Worm (Caenorhabditis elegans) whole organism, L4 larva: ENCODE measurements around the gene ZK899.1.
A peak's percentile ranks its signal among the peaks of the same experiment; 100 is the strongest.

Source experiments
- F26F4.8 ChIP-seq: fragments of 200-800 bp; sonication (Bioruptor generic); conservative IDR thresholded peaks from 2 replicates; pipeline ENCODE4 v1.3.6; 2022; ENCODE audit warnings: missing genetic modification characterization, missing compliant biosample characterization
- F37D6.2 ChIP-seq: sonication (generic microtip); optimal IDR thresholded peaks from 2 replicates; lab custom pipeline; 2016; ENCODE audit warnings: mild to moderate bottlenecking, missing genetic modification characterization, missing compliant biosample characterization
- F44E2.7 ChIP-seq: fragments of 200-800 bp; sonication (Bioruptor generic); IDR thresholded peaks from 2 replicates; pipeline ENCODE4 v2.1.2; 2022; ENCODE audit warnings: missing genetic modification characterization, missing compliant biosample characterization
- F49E8.2 ChIP-seq: sonication (generic microtip); optimal IDR thresholded peaks from 2 replicates; lab custom pipeline; 2016; ENCODE audit warnings: missing compliant biosample characterization, mild to moderate bottlenecking, missing genetic modification characterization, borderline replicate concordance
- R02D3.7 ChIP-seq: fragments of 150-350 bp; sonication (generic microtip); optimal IDR thresholded peaks from 3 replicates; lab custom pipeline; 2014; ENCODE audit warnings: missing biosample characterization, missing genetic modification characterization
- Y105C5A.15 ChIP-seq: fragments of 200-800 bp; sonication (Bioruptor generic); IDR thresholded peaks from 2 replicates; pipeline ENCODE4 v1.3.6; 2022; ENCODE audit warnings: missing genetic modification characterization, missing compliant biosample characterization
- Y48G9A.11 ChIP-seq: fragments of 200-800 bp; sonication (Bioruptor generic); IDR thresholded peaks from 2 replicates; pipeline ENCODE4 v1.3.6; 2022; ENCODE audit warnings: missing genetic modification reagents, missing genetic modification characterization, missing compliant biosample characterization
- ZK546.5 ChIP-seq, 2 experiments: sonication (generic microtip); optimal IDR thresholded peaks; 2 replicates each; lab custom pipeline; 2017; ENCODE audit warnings: missing biosample characterization in 2 of 2, missing genetic modification characterization in 2 of 2
- aha-1 ChIP-seq: fragments of 150-350 bp; peaks from one replicate; lab custom pipeline; 2014; ENCODE audit warnings: missing biosample characterization, missing genetic modification characterization
- aly-2 ChIP-seq: sonication (generic microtip); optimal IDR thresholded peaks from 2 replicates; lab custom pipeline; 2018; ENCODE audit warnings: missing biosample characterization, missing genetic modification characterization
- ama-1 ChIP-seq: fragments of 150-350 bp; optimal IDR thresholded peaks from 2 replicates; lab custom pipeline; 2014; ENCODE audit warnings: inconsistent platforms, mixed read lengths
- arid-1 ChIP-seq: fragments of 200-800 bp; sonication (Bioruptor generic); conservative IDR thresholded peaks from 2 replicates; pipeline ENCODE4 v1.3.6; 2022; ENCODE audit warnings: missing genetic modification reagents, missing genetic modification characterization, missing compliant biosample characterization
- ceh-28 ChIP-seq: fragments of 150-350 bp; optimal IDR thresholded peaks from 2 replicates; lab custom pipeline; 2014; ENCODE audit warnings: missing biosample characterization, missing genetic modification reagents, missing genetic modification characterization
- ces-1 ChIP-seq: fragments of 150-350 bp; sonication (generic microtip); optimal IDR thresholded peaks from 4 replicates; lab custom pipeline; 2014; ENCODE audit warnings: missing biosample characterization, missing genetic modification reagents, missing genetic modification characterization
- dmd-6 ChIP-seq: fragments of 200-800 bp; sonication (Bioruptor generic); IDR thresholded peaks from 2 replicates; pipeline ENCODE4 v1.3.6; 2022; ENCODE audit warnings: missing genetic modification reagents, missing genetic modification characterization, missing compliant biosample characterization
- dpl-1 ChIP-seq: fragments of 150-350 bp; optimal IDR thresholded peaks from 2 replicates; lab custom pipeline; 2014; ENCODE audit warnings: missing biosample characterization, missing genetic modification reagents, missing genetic modification characterization
- gei-8 ChIP-seq: fragments of 200-800 bp; sonication (Bioruptor generic); optimal IDR thresholded peaks from 2 replicates; lab custom pipeline; 2018; ENCODE audit warnings: mild to moderate bottlenecking, missing genetic modification characterization, missing compliant biosample characterization
- hif-1 ChIP-seq, 2 experiments: sonication (generic microtip); optimal IDR thresholded peaks; 2 replicates each; lab custom pipeline; 2016 to 2017; ENCODE audit warnings: missing compliant biosample characterization in 2 of 2, missing genetic modification characterization in 2 of 2, missing genetic modification reagents in 2 of 2, missing genotype in 2 of 2, mild to moderate bottlenecking in 1 of 2
- hlh-30 ChIP-seq: sonication (generic microtip); optimal IDR thresholded peaks from 2 replicates; lab custom pipeline; 2017; ENCODE audit warnings: antibody characterized with exemption, mild to moderate bottlenecking, missing genetic modification characterization, missing compliant biosample characterization; ENCODE audit not compliant: insufficient read depth
- jun-1 ChIP-seq: fragments of 150-350 bp; optimal IDR thresholded peaks from 2 replicates; lab custom pipeline; 2014; ENCODE audit warnings: missing biosample characterization, missing genetic modification reagents, missing genetic modification characterization
- lin-15B ChIP-seq: fragments of 150-350 bp; sonication (generic microtip); optimal IDR thresholded peaks from 3 replicates; lab custom pipeline; 2014; ENCODE audit warnings: missing biosample characterization, missing genetic modification characterization
- lin-29 ChIP-seq: fragments of 200-800 bp; sonication (Bioruptor generic); IDR thresholded peaks from 2 replicates; pipeline ENCODE4 v1.3.6; 2022; ENCODE audit warnings: missing genetic modification reagents, missing genetic modification characterization, missing compliant biosample characterization
- lin-38 ChIP-seq: fragments of 200-800 bp; sonication (Bioruptor generic); IDR thresholded peaks from 2 replicates; pipeline ENCODE4 v1.3.6; 2022; ENCODE audit warnings: missing genetic modification reagents, missing genetic modification characterization, missing compliant biosample characterization
- lin-39 ChIP-seq: fragments of 150-350 bp; optimal IDR thresholded peaks from 2 replicates; lab custom pipeline; 2014; ENCODE audit warnings: missing biosample characterization, missing genetic modification reagents, missing genetic modification characterization
- lsy-2 ChIP-seq, 2 experiments: fragments of 150-350 bp in 1 of 2; sonication (generic microtip) in 1 of 2; optimal IDR thresholded peaks; 2 replicates each; lab custom pipeline; 2014 to 2017; ENCODE audit warnings: missing biosample characterization in 2 of 2, missing genetic modification characterization in 2 of 2
- mdl-1 ChIP-seq, 2 experiments: fragments of 150-350 bp in 1 of 2; sonication (generic microtip) in 1 of 2; optimal IDR thresholded peaks; 2 replicates each; lab custom pipeline; 2014 to 2017; ENCODE audit warnings: missing biosample characterization in 2 of 2, missing genetic modification characterization in 2 of 2
- mdt-29 ChIP-seq: fragments of 200-800 bp; sonication (Bioruptor generic); IDR thresholded peaks from 2 replicates; pipeline ENCODE4 v1.3.6; 2022; ENCODE audit warnings: missing genetic modification reagents, missing genetic modification characterization, missing compliant biosample characterization
- mep-1 ChIP-seq: fragments of 150-350 bp; sonication (generic microtip); optimal IDR thresholded peaks from 3 replicates; lab custom pipeline; 2014; ENCODE audit warnings: missing biosample characterization, missing genetic modification characterization
- mxl-3 ChIP-seq: fragments of 200-800 bp; sonication (Bioruptor generic); optimal IDR thresholded peaks from 2 replicates; lab custom pipeline; 2018; ENCODE audit warnings: mild to moderate bottlenecking, missing genetic modification characterization, missing compliant biosample characterization
- nhr-111 ChIP-seq: fragments of 200-800 bp; sonication (Bioruptor generic); optimal IDR thresholded peaks from 2 replicates; lab custom pipeline; 2018; ENCODE audit warnings: mild to moderate bottlenecking, missing genetic modification characterization, missing compliant biosample characterization
- nhr-25 ChIP-seq: sonication (generic microtip); optimal IDR thresholded peaks from 2 replicates; lab custom pipeline; 2017; ENCODE audit warnings: missing genetic modification characterization, mild to moderate bottlenecking, missing compliant biosample characterization, antibody characterized with exemption, moderate library complexity, borderline replicate concordance; ENCODE audit not compliant: insufficient read depth
- nhr-28 ChIP-seq: fragments of 150-350 bp; optimal IDR thresholded peaks from 2 replicates; lab custom pipeline; 2014; ENCODE audit warnings: missing biosample characterization, missing genetic modification characterization
- nhr-41 ChIP-seq: fragments of 200-800 bp; sonication (Bioruptor generic); IDR thresholded peaks from 2 replicates; pipeline ENCODE4 v1.3.6; 2022; ENCODE audit warnings: missing genetic modification reagents, missing genetic modification characterization, missing compliant biosample characterization
- nhr-42 ChIP-seq: fragments of 200-800 bp; sonication (Bioruptor generic); IDR thresholded peaks from 2 replicates; pipeline ENCODE4 v1.3.6; 2022; ENCODE audit warnings: missing genetic modification characterization, missing compliant biosample characterization
- sdz-12 ChIP-seq: fragments of 200-800 bp; sonication (Bioruptor generic); optimal IDR thresholded peaks from 2 replicates; lab custom pipeline; 2018; ENCODE audit warnings: mild to moderate bottlenecking, missing genetic modification characterization, missing compliant biosample characterization
- unc-130 ChIP-seq: sonication (generic microtip); optimal IDR thresholded peaks from 2 replicates; lab custom pipeline; 2016; ENCODE audit warnings: missing genetic modification reagents, missing genetic modification characterization, missing compliant biosample characterization
- unc-39 ChIP-seq: sonication (generic microtip); optimal IDR thresholded peaks from 2 replicates; lab custom pipeline; 2017; ENCODE audit warnings: missing biosample characterization, missing genetic modification characterization
- unc-62 ChIP-seq, 3 experiments: fragments of 150-350 bp in 1 of 3; sonication (generic microtip); optimal IDR thresholded peaks in 2 of 3; peaks in 1 of 3; 1 replicate in 1 of 3; 2 replicates in 2 of 3; lab custom pipeline; 2014 to 2017; ENCODE audit warnings: missing biosample characterization in 3 of 3, missing genetic modification characterization in 3 of 3, missing genetic modification reagents in 3 of 3, missing genotype in 1 of 3
- ztf-7 ChIP-seq: fragments of 150-350 bp; optimal IDR thresholded peaks from 2 replicates; lab custom pipeline; 2014; ENCODE audit warnings: missing biosample characterization, missing genetic modification characterization

Gene ZK899.1

DNA sequence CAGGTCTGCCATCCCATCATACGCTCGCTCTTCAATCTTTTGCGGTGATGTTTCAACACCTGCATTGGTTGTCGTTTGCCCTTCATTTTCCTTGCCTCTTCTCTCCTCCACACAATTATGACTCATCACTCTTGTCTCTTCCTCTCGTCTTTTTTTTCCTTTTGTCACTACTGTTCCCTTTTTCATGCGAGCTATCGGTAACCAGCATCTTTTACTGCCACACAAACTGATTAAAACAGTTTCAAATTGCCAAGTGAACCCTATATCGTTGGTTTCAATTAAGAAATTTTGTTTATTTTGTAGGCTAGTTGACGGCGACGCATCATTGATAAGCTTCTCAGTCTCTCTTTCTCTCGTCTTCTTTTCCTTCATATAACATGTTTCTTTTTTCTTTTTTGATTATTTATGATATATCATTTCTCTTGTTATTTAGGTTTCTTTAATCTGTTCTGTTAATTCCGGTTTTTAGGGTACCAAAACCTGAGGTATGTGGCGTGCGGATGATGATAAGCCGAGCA, at the start of gene ZK899.1 (continued):
- no peak for TF ChIP-seq ztf-7 (tag; lab: Kevin White, UChicago)
- TF ChIP-seq unc-39 (tag; lab: Kevin White, UChicago): no peak

DNA sequence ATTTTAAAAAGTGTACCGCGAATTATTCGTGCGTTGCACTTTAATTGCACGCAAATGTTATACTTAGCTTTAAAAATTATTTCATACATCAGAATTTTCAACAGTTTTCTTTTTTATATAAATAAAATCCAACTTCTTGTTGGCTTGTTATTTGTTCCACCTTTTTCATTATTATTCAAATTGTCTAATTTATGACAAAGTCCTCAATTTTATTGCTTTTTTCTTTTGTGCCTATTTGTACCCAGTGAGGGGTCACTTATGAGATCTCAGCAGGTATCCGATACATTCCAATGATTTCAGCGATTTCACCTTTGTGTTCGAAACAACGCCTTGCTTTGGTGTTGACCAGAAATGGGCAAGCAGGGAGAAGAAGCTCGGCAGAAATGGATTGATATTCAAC, 49.0 kb upstream of the ZK899.1 start, which contains the start of gene fln-2:
Gene fln-2 (plus strand): TSS at position 301 of the 400 bp plus-strand sequence.
- TF ChIP-seq unc-62 (GFP tag; optimal IDR thresholded peaks at IDR 0.05 in 1 of 2; lab: Kevin White, UChicago) (peak in 1 of 2 experiments; percentile 63), unc-62 (tag; optimal IDR thresholded peaks at IDR 0.05; lab: Kevin White, UChicago) (no peak), lin-38 (no peak), dpl-1 (no peak), aha-1 (tag; lab: Kevin White, UChicago) (peak; percentile 37)

DNA sequence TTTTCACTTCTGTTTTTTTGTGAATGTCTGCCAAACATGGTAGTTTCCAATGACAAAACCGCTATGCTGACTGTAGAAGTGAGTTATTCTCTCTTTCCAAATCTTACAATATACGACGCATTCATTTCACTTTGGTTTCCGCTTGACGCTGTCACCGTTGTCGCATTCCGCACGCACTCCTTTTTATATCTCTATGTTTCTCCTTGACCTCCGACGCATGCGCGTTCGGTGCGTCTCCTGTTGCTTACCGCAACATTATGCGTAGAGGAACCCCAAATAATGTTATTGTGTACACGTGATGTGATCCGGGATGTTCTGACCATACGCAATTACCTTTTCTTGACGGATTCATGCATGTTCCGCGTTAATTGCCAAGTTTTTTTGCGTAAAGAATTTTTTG, 44.5 kb upstream of the ZK899.1 start:
- TF ChIP-seq hlh-30 (tag; lab: Kevin White, UChicago): peak; percentile 32
- peak in 1 of 2 experiments; percentile 55 for TF ChIP-seq mdl-1 (tag; optimal IDR thresholded peaks at IDR 0.05; lab: Kevin White, UChicago)
- no peak for TF ChIP-seq aly-2 (tag; lab: Kevin White, UChicago)
- no peak for TF ChIP-seq dmd-6 (GFP tag; lab: Robert Waterston, UW)
- peak; percentile 66 for TF ChIP-seq nhr-25 (tag; lab: Kevin White, UChicago)
- TF ChIP-seq mxl-3 (GFP tag; lab: Kevin White, UChicago): peak; percentile 18
- TF ChIP-seq nhr-28 (tag; lab: Kevin White, UChicago): peak; percentile 7
- TF ChIP-seq, all 104 proteins: peak for 5

DNA sequence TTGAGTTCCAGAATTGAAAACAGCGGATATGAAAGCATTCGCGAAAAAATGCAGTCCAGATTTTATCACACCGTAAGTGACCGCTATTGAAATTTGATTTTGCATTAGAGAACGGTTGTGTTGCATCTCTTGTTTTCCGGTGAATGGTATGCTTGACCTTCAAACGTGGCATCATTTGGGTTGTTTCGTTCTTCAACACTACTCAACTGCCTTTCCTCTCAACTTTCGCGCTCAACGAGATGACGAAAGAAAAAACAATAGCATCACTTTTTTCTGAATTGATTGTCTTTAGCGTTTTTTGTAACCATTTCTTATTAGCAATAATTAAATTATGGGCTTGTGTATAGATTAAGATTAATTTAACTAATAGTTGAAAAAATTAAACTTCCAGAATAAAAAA, 44.0 kb upstream of the ZK899.1 start:
- TF ChIP-seq ZK546.5 (tag; optimal IDR thresholded peaks at IDR 0.05; lab: Kevin White, UChicago) (no peak), gei-8 (GFP tag; lab: Kevin White, UChicago) (no peak), unc-130 (GFP tag; lab: Kevin White, UChicago) (no peak), mxl-3 (GFP tag; lab: Kevin White, UChicago) (no peak), nhr-41 (GFP tag; lab: Robert Waterston, UW) (no peak), arid-1 (GFP tag; lab: Robert Waterston, UW) (no peak), lin-29 (GFP tag; lab: Robert Waterston, UW) (no peak), Y105C5A.15 (no peak), R02D3.7 (no peak), jun-1 (no peak), F44E2.7 (GFP tag; lab: Robert Waterston, UW) (no peak)

DNA sequence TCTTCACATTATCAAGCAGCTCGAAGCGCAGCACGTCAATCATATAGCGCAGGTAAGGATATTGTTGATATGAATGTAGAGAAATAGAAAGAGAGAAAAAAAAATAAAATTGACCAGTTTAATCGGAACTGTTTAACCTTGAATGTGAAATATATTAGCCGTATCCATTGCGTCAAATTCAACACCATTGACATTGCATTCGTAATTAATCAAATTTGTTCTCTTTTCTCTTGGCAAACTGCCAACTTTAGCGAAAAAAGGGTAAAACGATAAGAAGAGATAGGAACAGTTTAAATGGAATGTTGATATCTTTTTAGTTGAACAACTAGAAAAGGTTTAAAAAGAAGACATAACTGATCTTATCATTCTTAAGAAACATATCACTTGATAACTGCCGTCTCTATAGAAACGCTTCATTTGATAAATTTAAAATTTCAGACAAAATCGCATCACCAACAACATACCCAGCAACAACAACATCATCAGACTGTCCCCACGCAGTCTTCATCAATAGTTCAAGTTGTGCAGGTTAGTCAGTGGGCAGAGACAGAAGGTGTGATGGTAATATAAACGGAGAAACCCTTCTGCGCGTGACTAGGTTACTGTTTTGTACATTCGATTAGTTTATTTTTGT, 42.7 kb upstream of the ZK899.1 start:
- TF ChIP-seq nhr-42 (GFP tag; lab: Robert Waterston, UW) (no peak), mdt-29 (GFP tag; lab: Robert Waterston, UW) (no peak), jun-1 (no peak), nhr-111 (GFP tag; lab: Kevin White, UChicago) (no peak), lin-38 (no peak), unc-39 (tag; lab: Kevin White, UChicago) (no peak), unc-62 (GFP tag; optimal IDR thresholded peaks at IDR 0.05 in 1 of 2; lab: Kevin White, UChicago) (peak in 1 of 2 experiments; percentile 80), unc-62 (tag; optimal IDR thresholded peaks at IDR 0.05; lab: Kevin White, UChicago) (no peak), ces-1 (GFP tag; lab: Kevin White, UChicago) (no peak), hif-1 (tag; optimal IDR thresholded peaks at IDR 0.05; lab: Kevin White, UChicago) (no peak), hlh-30 (tag; lab: Kevin White, UChicago) (peak; percentile 20), mep-1 (peak; percentile 30), ztf-7 (tag; lab: Kevin White, UChicago) (no peak), sdz-12 (no peak), lsy-2 (tag; optimal IDR thresholded peaks at IDR 0.05; lab: Kevin White, UChicago) (no peak), lin-29 (GFP tag; lab: Robert Waterston, UW) (no peak), nhr-28 (tag; lab: Kevin White, UChicago) (peak; percentile 63), F37D6.2 (tag; lab: Kevin White, UChicago) (no peak), ama-1 (lab: Kevin White, UChicago) (no peak), nhr-25 (tag; lab: Kevin White, UChicago) (peak; percentile 88), gei-8 (GFP tag; lab: Kevin White, UChicago) (no peak), lin-39 (tag; lab: Kevin White, UChicago) (no peak), Y48G9A.11 (GFP tag; lab: Robert Waterston, UW) (no peak), F49E8.2 (no peak), ceh-28 (tag; lab: Kevin White, UChicago) (no peak), lin-15B (tag; lab: Kevin White, UChicago) (no peak), F26F4.8 (GFP tag; lab: Robert Waterston, UW) (no peak), aha-1 (tag; lab: Kevin White, UChicago) (peak; percentile 79), arid-1 (GFP tag; lab: Robert Waterston, UW) (no peak)
